Worm (Caenorhabditis elegans) whole organism, L3 larva: Measurements from ENCODE around the gene scl-13.

Source experiments
- R02D3.7 ChIP-seq: fragments of 150-350 bp; optimal IDR thresholded peaks from 2 replicates; lab custom pipeline; 2014; ENCODE audit warnings: missing biosample characterization, missing genetic modification characterization
- ZK546.5 ChIP-seq: sonication (generic microtip); optimal IDR thresholded peaks from 2 replicates; lab custom pipeline; 2017; ENCODE audit warnings: missing biosample characterization, missing genetic modification characterization
- ceh-28 ChIP-seq: fragments of 150-350 bp; optimal IDR thresholded peaks from 2 replicates; lab custom pipeline; 2014; ENCODE audit warnings: missing biosample characterization, missing genetic modification reagents, missing genetic modification characterization
- ceh-82 ChIP-seq: fragments of 150-350 bp; optimal IDR thresholded peaks from 2 replicates; lab custom pipeline; 2014; ENCODE audit warnings: missing biosample characterization, missing genetic modification characterization
- egl-27 ChIP-seq: sonication (generic microtip); optimal IDR thresholded peaks from 4 replicates; lab custom pipeline; 2017; ENCODE audit warnings: missing biosample characterization, missing genetic modification reagents, missing genetic modification characterization
- egl-5 ChIP-seq: fragments of 150-350 bp; optimal IDR thresholded peaks from 2 replicates; lab custom pipeline; 2017; ENCODE audit warnings: missing biosample characterization, missing genetic modification reagents, missing genetic modification characterization, inconsistent platforms
- elt-2 ChIP-seq: sonication (generic microtip); optimal IDR thresholded peaks from 2 replicates; lab custom pipeline; 2016; ENCODE audit warnings: missing genetic modification reagents, mild to moderate bottlenecking, missing genetic modification characterization, missing compliant biosample characterization
- eor-1 ChIP-seq, 2 experiments: fragments of 150-350 bp; optimal IDR thresholded peaks; 2 replicates each; lab custom pipeline; 2014 to 2018; ENCODE audit warnings: missing biosample characterization in 2 of 2, missing genetic modification characterization in 2 of 2
- fkh-10 ChIP-seq: sonication (generic microtip); optimal IDR thresholded peaks from 2 replicates; lab custom pipeline; 2017; ENCODE audit warnings: missing biosample characterization, missing genetic modification reagents, missing genetic modification characterization
- fos-1 ChIP-seq: fragments of 150-350 bp; optimal IDR thresholded peaks from 2 replicates; lab custom pipeline; 2014; ENCODE audit warnings: missing biosample characterization, missing genetic modification characterization
- hmg-11 ChIP-seq: sonication (generic microtip); optimal IDR thresholded peaks from 2 replicates; lab custom pipeline; 2016; ENCODE audit warnings: missing genetic modification characterization, missing compliant biosample characterization
- jun-1 ChIP-seq: fragments of 150-350 bp; optimal IDR thresholded peaks from 2 replicates; lab custom pipeline; 2014; ENCODE audit warnings: missing biosample characterization, missing genetic modification reagents, missing genetic modification characterization
- lin-39 ChIP-seq: fragments of 150-350 bp; optimal IDR thresholded peaks from 2 replicates; lab custom pipeline; 2018; ENCODE audit warnings: missing biosample characterization, missing genetic modification reagents, missing genetic modification characterization
- lsy-12 ChIP-seq: sonication (generic microtip); optimal IDR thresholded peaks from 2 replicates; lab custom pipeline; 2016; ENCODE audit warnings: mild to moderate bottlenecking, missing genetic modification characterization, missing compliant biosample characterization
- mml-1 ChIP-seq: fragments of 150-350 bp; sonication (generic microtip); optimal IDR thresholded peaks from 3 replicates; lab custom pipeline; 2014; ENCODE audit warnings: missing biosample characterization, missing genetic modification characterization
- nfya-1 ChIP-seq: sonication (generic microtip); optimal IDR thresholded peaks from 2 replicates; lab custom pipeline; 2017; ENCODE audit warnings: missing genetic modification characterization, mild to moderate bottlenecking, missing compliant biosample characterization, antibody characterized with exemption, moderate library complexity; ENCODE audit not compliant: insufficient read depth
- nhr-11 ChIP-seq: fragments of 150-350 bp; optimal IDR thresholded peaks from 2 replicates; lab custom pipeline; 2014; ENCODE audit warnings: missing biosample characterization, missing genetic modification characterization
- nhr-12 ChIP-seq: fragments of 150-350 bp; optimal IDR thresholded peaks from 2 replicates; lab custom pipeline; 2014; ENCODE audit warnings: missing biosample characterization, missing genetic modification characterization
- nhr-23 ChIP-seq: fragments of 150-350 bp; optimal IDR thresholded peaks from 2 replicates; lab custom pipeline; 2014; ENCODE audit warnings: missing biosample characterization, missing genetic modification reagents, missing genetic modification characterization
- nhr-237 ChIP-seq: fragments of 150-350 bp; optimal IDR thresholded peaks from 2 replicates; lab custom pipeline; 2014; ENCODE audit warnings: missing biosample characterization, missing genetic modification characterization
- nhr-25 ChIP-seq: sonication (generic microtip); optimal IDR thresholded peaks from 2 replicates; lab custom pipeline; 2017; ENCODE audit warnings: missing biosample characterization, missing genetic modification characterization
- nhr-28 ChIP-seq: fragments of 150-350 bp; optimal IDR thresholded peaks from 2 replicates; lab custom pipeline; 2014; ENCODE audit warnings: missing biosample characterization, missing genetic modification characterization
- nhr-67 ChIP-seq: fragments of 150-350 bp; optimal IDR thresholded peaks from 2 replicates; lab custom pipeline; 2014; ENCODE audit warnings: missing biosample characterization, missing genetic modification characterization
- nhr-76 ChIP-seq: fragments of 150-350 bp; sonication (generic microtip); optimal IDR thresholded peaks from 5 replicates; lab custom pipeline; 2014; ENCODE audit warnings: missing biosample characterization, missing genetic modification characterization
- pha-4 ChIP-seq: fragments of 150-350 bp; optimal IDR thresholded peaks from 2 replicates; lab custom pipeline; 2014; ENCODE audit warnings: missing biosample characterization, missing genetic modification reagents, missing genetic modification characterization
- pqm-1 ChIP-seq: fragments of 150-350 bp; optimal IDR thresholded peaks from 2 replicates; lab custom pipeline; 2017; ENCODE audit warnings: missing biosample characterization, missing genetic modification characterization, inconsistent platforms
- snpc-4 ChIP-seq: fragments of 150-350 bp; optimal IDR thresholded peaks from 2 replicates; lab custom pipeline; 2014; ENCODE audit warnings: missing biosample characterization, missing genetic modification characterization
- unc-39 ChIP-seq: sonication (generic microtip); optimal IDR thresholded peaks from 4 replicates; lab custom pipeline; 2017; ENCODE audit warnings: missing biosample characterization, missing genetic modification characterization
- zag-1 ChIP-seq: fragments of 150-350 bp; optimal IDR thresholded peaks from 2 replicates; lab custom pipeline; 2014; ENCODE audit warnings: missing biosample characterization, missing genetic modification characterization
- ztf-11 ChIP-seq: fragments of 150-350 bp; optimal IDR thresholded peaks from 2 replicates; lab custom pipeline; 2014; ENCODE audit warnings: missing biosample characterization, missing genetic modification characterization
- ztf-4 ChIP-seq: fragments of 150-350 bp; optimal IDR thresholded peaks from 2 replicates; lab custom pipeline; 2014; ENCODE audit warnings: missing biosample characterization, missing genetic modification characterization

scl-13 gene

ce11 chrV:3847268-3847667, 35.8 kb upstream of the scl-13 start, which contains the start of gene nhr-185:
Gene nhr-185, minus strand, starts transcription at chrV:3847368.
- TF ChIP-seq ztf-4 (tag; lab: Kevin White, UChicago) (no peak), fkh-10 (GFP tag; lab: Kevin White, UChicago) (no peak), pqm-1 (tag; lab: Kevin White, UChicago) (no peak)

- TF ChIP-seq ztf-11 (no peak), pqm-1 (tag; lab: Kevin White, UChicago) (peak; percentile 85), elt-2 (tag; lab: Kevin White, UChicago) (peak; percentile 7)
These were observed 32.5 kb upstream of the scl-13 start, which contains the start of gene ugt-32 for ce11 chrV:3843926-3844325. Gene ugt-32, minus strand, starts transcription at chrV:3844007.

- TF ChIP-seq ZK546.5 (tag; lab: Kevin White, UChicago): no peak
- peak; percentile 20 for TF ChIP-seq pqm-1 (tag; lab: Kevin White, UChicago)
These were observed 30.0 kb upstream of the scl-13 start for ce11 chrV:3841462-3841861.

DNA sequence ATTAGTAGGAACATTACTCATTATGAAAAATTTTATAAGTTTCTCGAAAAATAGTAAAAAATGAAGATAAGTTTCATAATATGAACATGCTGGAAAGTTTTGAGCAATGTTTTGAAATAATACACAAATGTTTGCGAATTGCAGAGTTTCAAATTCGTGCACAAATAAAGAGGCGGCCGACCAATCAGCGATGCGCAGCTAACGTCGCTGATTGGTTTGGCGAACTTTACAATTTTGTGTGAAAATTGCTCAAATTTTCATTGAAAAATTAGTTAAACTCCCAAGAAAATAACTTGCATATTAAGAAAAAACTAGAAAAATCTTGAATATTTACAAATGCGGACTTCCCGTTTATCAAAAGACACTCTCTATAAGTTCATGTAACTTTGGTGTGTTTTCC, 21.2 kb upstream of the scl-13 start:
- TF ChIP-seq hmg-11 (tag; lab: Kevin White, UChicago): no peak
- no peak for TF ChIP-seq nhr-23
- peak; percentile 55 for TF ChIP-seq nfya-1 (tag; lab: Kevin White, UChicago)
- no peak for TF ChIP-seq nhr-11 (tag; lab: Kevin White, UChicago)
- no peak for TF ChIP-seq eor-1 (tag; optimal IDR thresholded peaks at IDR 0.05; lab: Kevin White, UChicago)
- TF ChIP-seq, all 47 proteins: peak for 1

DNA sequence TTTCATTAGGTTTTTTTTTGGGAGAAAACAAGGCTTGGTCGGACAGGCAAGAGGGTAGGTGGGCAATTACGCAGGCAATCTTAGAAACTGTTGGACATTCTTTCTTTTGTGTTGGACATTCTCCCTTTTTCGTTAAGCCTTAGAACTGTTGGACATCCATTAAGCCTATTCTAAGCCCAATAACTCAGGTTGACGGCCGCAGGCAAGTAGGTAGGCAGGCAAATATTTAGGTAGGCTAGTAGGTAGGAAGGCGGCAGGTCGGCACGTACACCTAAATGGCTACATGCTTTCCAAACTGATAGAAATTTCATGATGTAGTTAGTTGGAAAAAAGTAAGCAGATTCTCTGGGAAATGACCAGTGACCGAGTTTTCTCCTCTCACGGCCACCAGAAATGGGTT, 20.7 kb upstream of the scl-13 start:
- TF ChIP-seq pha-4 (tag; lab: Kevin White, UChicago) (no peak), ceh-28 (tag; lab: Kevin White, UChicago) (no peak), egl-5 (tag; lab: Kevin White, UChicago) (no peak), fos-1 (tag; lab: Kevin White, UChicago) (no peak), elt-2 (tag; lab: Kevin White, UChicago) (no peak), nhr-237 (tag; lab: Kevin White, UChicago) (no peak), jun-1 (tag; lab: Kevin White, UChicago) (no peak), mml-1 (tag; lab: Kevin White, UChicago) (no peak), egl-27 (tag; lab: Kevin White, UChicago) (no peak), nhr-28 (no peak), nhr-25 (tag; lab: Kevin White, UChicago) (no peak), snpc-4 (tag; lab: Kevin White, UChicago) (no peak), ztf-11 (no peak), nhr-12 (tag; lab: Kevin White, UChicago) (no peak), unc-39 (tag; lab: Kevin White, UChicago) (no peak), ceh-82 (no peak)
- TF ChIP-seq, all 47 proteins: peak for 0

DNA sequence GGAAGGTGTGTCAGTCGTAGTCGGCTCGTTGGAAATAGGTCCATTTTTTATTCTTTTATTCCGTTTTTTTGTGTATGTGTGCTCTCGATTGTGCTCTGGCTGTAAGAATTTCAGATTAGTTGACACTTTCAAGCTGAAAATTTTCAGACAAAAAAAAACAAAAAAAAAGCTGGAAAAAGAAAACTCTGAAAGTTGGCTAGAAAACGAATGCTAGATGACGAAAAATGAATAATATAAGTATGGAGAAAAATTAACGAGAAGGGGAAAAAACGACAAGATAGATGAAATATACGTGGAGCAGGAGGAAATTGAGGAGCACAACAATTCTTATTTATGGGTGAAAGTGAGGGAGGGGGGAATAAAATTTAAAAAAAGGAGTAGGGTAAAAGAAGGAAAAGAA, 20.2 kb upstream of the scl-13 start, which contains the start of gene H10D18.5:
Gene H10D18.5 (minus strand): TSS at position 101 of the 400 bp plus-strand sequence.
- no peak for TF ChIP-seq snpc-4 (tag; lab: Kevin White, UChicago)
- no peak for TF ChIP-seq pqm-1 (tag; lab: Kevin White, UChicago)
- no peak for TF ChIP-seq R02D3.7 (tag; lab: Kevin White, UChicago)
- no peak for TF ChIP-seq nhr-76 (tag; lab: Kevin White, UChicago)
- TF ChIP-seq nhr-11 (tag; lab: Kevin White, UChicago): no peak
- TF ChIP-seq ceh-28 (tag; lab: Kevin White, UChicago): no peak
- TF ChIP-seq zag-1 (tag; lab: Kevin White, UChicago): no peak
- no peak for TF ChIP-seq nhr-67 (tag; lab: Kevin White, UChicago)
- TF ChIP-seq, all 47 proteins: peak for 0

DNA sequence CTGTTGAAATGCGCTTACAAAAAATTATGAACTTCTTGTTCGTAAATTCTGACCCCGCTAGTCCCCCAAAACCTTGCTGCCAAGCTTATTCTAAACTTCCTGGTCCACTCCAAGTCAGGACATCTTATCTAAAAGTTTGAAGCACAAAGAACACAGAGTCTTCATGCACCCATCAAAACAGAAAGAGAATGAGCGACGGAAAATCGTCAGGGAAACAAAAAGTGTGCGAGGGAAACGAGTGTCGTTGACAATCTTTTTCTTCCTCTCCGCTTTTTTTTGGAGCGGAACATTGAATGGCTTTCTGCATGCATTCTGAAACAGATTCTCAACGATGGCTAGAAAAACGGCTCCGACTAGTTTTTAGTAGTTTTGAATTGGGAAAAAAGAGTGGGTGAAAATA, 13.7 kb upstream of the scl-13 start:
- TF ChIP-seq lin-39 (peak; percentile 17), lsy-12 (tag; lab: Kevin White, UChicago) (no peak)
